Fruit fly (Drosophila melanogaster) whole organism, wandering third instar larva: Measurements from ENCODE around the gene aru.
A peak's percentile ranks its signal among the peaks of the same experiment; 100 is the strongest.

Experiments
- Abd-B ChIP-seq: fragments of >200 bp; optimal IDR thresholded peaks from 2 replicates; lab custom pipeline; 2017; ENCODE audit warnings: missing biosample characterization, missing genetic modification characterization
- CG9705 ChIP-seq: fragments of 200-800 bp; sonication (Bioruptor generic); optimal IDR thresholded peaks from 2 replicates; lab custom pipeline; 2018; ENCODE audit warnings: missing biosample characterization, mild to moderate bottlenecking, missing genetic modification characterization
- Hr78 ChIP-seq: fragments of >200 bp; optimal IDR thresholded peaks from 2 replicates; lab custom pipeline; 2017; ENCODE audit warnings: missing biosample characterization, missing genetic modification characterization
- Jra ChIP-seq: sonication (Bioruptor generic); optimal IDR thresholded peaks from 2 replicates; lab custom pipeline; 2016; ENCODE audit warnings: missing biosample characterization, missing genetic modification characterization
- OdsH ChIP-seq: fragments of 200-800 bp; sonication (Bioruptor generic); optimal IDR thresholded peaks from 2 replicates; lab custom pipeline; 2016; ENCODE audit warnings: missing biosample characterization, mild to moderate bottlenecking, missing genetic modification characterization
- dl ChIP-seq, 2 experiments: fragments of 175-275, 200-275 bp in 1 of 2; fragments of 200-275 bp in 1 of 2; sonication (Bioruptor generic); optimal IDR thresholded peaks; lab custom pipeline; 2018; ENCODE audit warnings: mild to moderate bottlenecking in 2 of 2, missing biosample characterization in 2 of 2, missing genetic modification characterization in 2 of 2, moderate library complexity in 2 of 2; ENCODE audit not compliant: partially characterized antibody in 2 of 2, insufficient read depth in 1 of 2
- fru ChIP-seq: fragments of 200-800 bp; sonication (Bioruptor generic); optimal IDR thresholded peaks from 3 replicates; lab custom pipeline; 2016; ENCODE audit warnings: missing biosample characterization, mild to moderate bottlenecking, missing genetic modification characterization
- lola ChIP-seq: fragments of >200 bp; optimal IDR thresholded peaks from 2 replicates; lab custom pipeline; 2017; ENCODE audit warnings: missing biosample characterization, missing genetic modification characterization
- psq ChIP-seq: fragments of 200-800 bp; sonication (Bioruptor generic); optimal IDR thresholded peaks from 3 replicates; lab custom pipeline; 2017; ENCODE audit warnings: missing biosample characterization, mild to moderate bottlenecking, missing genetic modification characterization, moderate library complexity
- sage ChIP-seq: fragments of 200-800 bp; sonication (Bioruptor generic); optimal IDR thresholded peaks from 2 replicates; lab custom pipeline; 2016; ENCODE audit warnings: missing biosample characterization, mild to moderate bottlenecking, missing genetic modification characterization
- usp ChIP-seq: fragments of >200 bp; optimal IDR thresholded peaks from 2 replicates; lab custom pipeline; 2017; ENCODE audit warnings: missing biosample characterization, missing genetic modification characterization

dm6 chr2L:825768-826263 lies 42.3 kb downstream of the aru start, which contains the start of the genes CG3862 and dock:
- TF ChIP-seq Jra (peak; percentile 32), usp (GFP tag; lab: Kevin White, UChicago) (no peak), fru (GFP tag; lab: Kevin White, UChicago) (peak; percentile 66), OdsH (GFP tag; lab: Kevin White, UChicago) (peak; percentile 33), lola (GFP tag; lab: Kevin White, UChicago) (no peak), sage (no peak), dl (GFP tag; optimal IDR thresholded peaks at IDR 0.05; lab: Kevin White, UChicago; ENCODE audit: insufficient read depth in 1 of 2, partially characterized antibody in 2 of 2) (peak in 1 of 2 experiments; percentile 2), Abd-B (GFP tag; lab: Kevin White, UChicago) (no peak), psq (GFP tag; lab: Kevin White, UChicago) (no peak), CG9705 (GFP tag; lab: Kevin White, UChicago) (no peak), Hr78 (GFP tag; lab: Kevin White, UChicago) (no peak)
